Worm (Caenorhabditis elegans) whole organism, L3 larva: ENCODE results near the gene C43C3.4.
"Not testable (repeated sequence)": the region's sequence is repeated elsewhere in the genome, so short reads cannot be mapped to it uniquely, and the experiment has no call there.

ENCODE experiments used
- ceh-28 ChIP-seq: fragments of 150-350 bp; optimal IDR thresholded peaks from 2 replicates; lab custom pipeline; 2014; ENCODE audit warnings: missing biosample characterization, missing genetic modification reagents, missing genetic modification characterization
- ceh-9 ChIP-seq: sonication (generic microtip); optimal IDR thresholded peaks from 2 replicates; lab custom pipeline; 2018; ENCODE audit warnings: missing biosample characterization, missing genetic modification characterization
- daf-12 ChIP-seq: fragments of 150-350 bp; optimal IDR thresholded peaks from 2 replicates; lab custom pipeline; 2014; ENCODE audit warnings: missing biosample characterization, missing genetic modification reagents, missing genetic modification characterization
- egl-5 ChIP-seq: fragments of 150-350 bp; optimal IDR thresholded peaks from 2 replicates; lab custom pipeline; 2017; ENCODE audit warnings: missing biosample characterization, missing genetic modification reagents, missing genetic modification characterization, inconsistent platforms
- elt-2 ChIP-seq: sonication (generic microtip); optimal IDR thresholded peaks from 2 replicates; lab custom pipeline; 2016; ENCODE audit warnings: missing genetic modification reagents, mild to moderate bottlenecking, missing genetic modification characterization, missing compliant biosample characterization
- elt-3 ChIP-seq, 3 experiments: fragments of 150-350 bp in 1 of 3; sonication (generic microtip) in 2 of 3; optimal IDR thresholded peaks; 2 replicates in 2 of 3; 4 replicates in 1 of 3; lab custom pipeline; 2014 to 2017; ENCODE audit warnings: missing biosample characterization in 3 of 3, missing genetic modification characterization in 3 of 3
- eor-1 ChIP-seq, 2 experiments: fragments of 150-350 bp; optimal IDR thresholded peaks; 2 replicates each; lab custom pipeline; 2014 to 2018; ENCODE audit warnings: missing biosample characterization in 2 of 2, missing genetic modification characterization in 2 of 2
- fkh-2 ChIP-seq: fragments of 150-350 bp; optimal IDR thresholded peaks from 2 replicates; lab custom pipeline; 2014; ENCODE audit warnings: missing biosample characterization, missing genetic modification reagents, missing genetic modification characterization
- fos-1 ChIP-seq: fragments of 150-350 bp; optimal IDR thresholded peaks from 2 replicates; lab custom pipeline; 2014; ENCODE audit warnings: missing biosample characterization, missing genetic modification characterization
- jun-1 ChIP-seq: fragments of 150-350 bp; optimal IDR thresholded peaks from 2 replicates; lab custom pipeline; 2014; ENCODE audit warnings: missing biosample characterization, missing genetic modification reagents, missing genetic modification characterization
- lin-15B ChIP-seq: fragments of 150-350 bp; optimal IDR thresholded peaks from 2 replicates; lab custom pipeline; 2014; ENCODE audit warnings: missing biosample characterization, missing genetic modification characterization
- lin-39 ChIP-seq: fragments of 150-350 bp; optimal IDR thresholded peaks from 2 replicates; lab custom pipeline; 2018; ENCODE audit warnings: missing biosample characterization, missing genetic modification reagents, missing genetic modification characterization
- mdl-1 ChIP-seq: fragments of 150-350 bp; optimal IDR thresholded peaks from 2 replicates; lab custom pipeline; 2014; ENCODE audit warnings: missing biosample characterization, missing genetic modification characterization
- nfya-1 ChIP-seq: sonication (generic microtip); optimal IDR thresholded peaks from 2 replicates; lab custom pipeline; 2017; ENCODE audit warnings: missing genetic modification characterization, mild to moderate bottlenecking, missing compliant biosample characterization, antibody characterized with exemption, moderate library complexity; ENCODE audit not compliant: insufficient read depth
- nhr-23 ChIP-seq: fragments of 150-350 bp; optimal IDR thresholded peaks from 2 replicates; lab custom pipeline; 2014; ENCODE audit warnings: missing biosample characterization, missing genetic modification reagents, missing genetic modification characterization
- nhr-237 ChIP-seq: fragments of 150-350 bp; optimal IDR thresholded peaks from 2 replicates; lab custom pipeline; 2014; ENCODE audit warnings: missing biosample characterization, missing genetic modification characterization
- nhr-43 ChIP-seq: sonication (generic microtip); optimal IDR thresholded peaks from 2 replicates; lab custom pipeline; 2016; ENCODE audit warnings: mild to moderate bottlenecking, missing genetic modification characterization, missing compliant biosample characterization; ENCODE audit not compliant: poor library complexity, severe bottlenecking
- nhr-67 ChIP-seq: fragments of 150-350 bp; optimal IDR thresholded peaks from 2 replicates; lab custom pipeline; 2014; ENCODE audit warnings: missing biosample characterization, missing genetic modification characterization
- nhr-76 ChIP-seq: fragments of 150-350 bp; sonication (generic microtip); optimal IDR thresholded peaks from 5 replicates; lab custom pipeline; 2014; ENCODE audit warnings: missing biosample characterization, missing genetic modification characterization
- nhr-77 ChIP-seq: fragments of 150-350 bp; optimal IDR thresholded peaks from 2 replicates; lab custom pipeline; 2014; ENCODE audit warnings: missing biosample characterization, missing genetic modification characterization
- pqm-1 ChIP-seq: fragments of 150-350 bp; optimal IDR thresholded peaks from 2 replicates; lab custom pipeline; 2017; ENCODE audit warnings: missing biosample characterization, missing genetic modification characterization, inconsistent platforms
- skn-1 ChIP-seq: fragments of 150-350 bp; optimal IDR thresholded peaks from 2 replicates; lab custom pipeline; 2014; ENCODE audit warnings: missing biosample characterization, missing genetic modification characterization
- snpc-4 ChIP-seq: fragments of 150-350 bp; optimal IDR thresholded peaks from 2 replicates; lab custom pipeline; 2014; ENCODE audit warnings: missing biosample characterization, missing genetic modification characterization
- zag-1 ChIP-seq: fragments of 150-350 bp; optimal IDR thresholded peaks from 2 replicates; lab custom pipeline; 2014; ENCODE audit warnings: missing biosample characterization, missing genetic modification characterization

The C43C3.4 gene

ce11 chrX:9637137-9637536 is 37.6 kb downstream of the C43C3.4 start:
- TF ChIP-seq egl-5 (tag; lab: Kevin White, UChicago) (peak; percentile 44), nhr-237 (tag; lab: Kevin White, UChicago) (no peak), elt-2 (tag; lab: Kevin White, UChicago) (no peak), lin-39 (tag; lab: Kevin White, UChicago) (peak; percentile 26), nhr-76 (tag; lab: Kevin White, UChicago) (no peak), nhr-23 (tag; lab: Kevin White, UChicago) (peak; percentile 39)

DNA sequence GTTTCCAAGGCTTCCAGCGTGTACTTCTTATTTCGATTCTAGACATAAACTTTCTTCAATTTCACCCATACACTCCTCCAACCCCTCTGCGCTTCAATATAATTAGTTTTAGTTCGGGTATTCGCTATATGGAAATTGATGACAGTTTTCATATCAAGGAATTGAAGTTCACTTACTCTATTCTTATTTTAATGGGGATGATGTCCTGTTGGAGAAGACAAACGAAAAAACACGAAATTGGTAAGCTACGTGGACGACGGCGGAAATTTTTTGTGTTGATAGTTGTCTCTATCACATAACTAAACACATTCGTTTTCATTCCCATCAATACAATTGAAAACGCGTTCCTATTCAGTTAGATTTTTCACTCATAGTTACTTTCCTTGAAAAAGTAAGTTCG is 39.3 kb downstream of the C43C3.4 start, which contains the start of gene F34H10.5:
TSS of gene F34H10.5 (plus strand) at position 301 of the 400 bp plus-strand sequence.
- TF ChIP-seq pqm-1 (tag; lab: Kevin White, UChicago) (no peak), elt-2 (tag; lab: Kevin White, UChicago) (no peak), lin-15B (tag; lab: Kevin White, UChicago) (no peak), skn-1 (tag; lab: Kevin White, UChicago) (no peak), nhr-67 (tag; lab: Kevin White, UChicago) (no peak)

- TF ChIP-seq ceh-9 (no peak), nhr-237 (tag; lab: Kevin White, UChicago) (no peak), lin-39 (tag; lab: Kevin White, UChicago) (no peak), ceh-28 (tag; lab: Kevin White, UChicago) (no peak), mdl-1 (tag; lab: Kevin White, UChicago) (no peak), elt-3 (tag; optimal IDR thresholded peaks at IDR 0.05; lab: Kevin White, UChicago) (no peak), eor-1 (tag; optimal IDR thresholded peaks at IDR 0.05; lab: Kevin White, UChicago) (no peak), jun-1 (tag; lab: Kevin White, UChicago) (no peak), nhr-67 (tag; lab: Kevin White, UChicago) (no peak), fos-1 (tag; lab: Kevin White, UChicago) (no peak), nhr-43 (tag; lab: Kevin White, UChicago) (no peak)
These were observed 39.8 kb downstream of the C43C3.4 start, which contains the start of gene F34H10.3 for ce11 chrX:9634925-9635324. F34H10.3 (minus strand) TSS chrX:9635025.

- no peak for TF ChIP-seq eor-1 (tag; optimal IDR thresholded peaks at IDR 0.05; lab: Kevin White, UChicago)
- no peak for TF ChIP-seq daf-12 (tag; lab: Kevin White, UChicago)
- TF ChIP-seq fkh-2 (tag; lab: Kevin White, UChicago), result no peak
- no peak for TF ChIP-seq jun-1 (tag; lab: Kevin White, UChicago)
- no peak for TF ChIP-seq zag-1 (tag; lab: Kevin White, UChicago)
- no peak for TF ChIP-seq elt-3 (tag; optimal IDR thresholded peaks at IDR 0.05; lab: Kevin White, UChicago)
These were observed 45.1 kb downstream of the C43C3.4 start for ce11 chrX:9629552-9629951.

- not testable (repeated sequence) for TF ChIP-seq nfya-1, snpc-4, nhr-77 (tag; lab: Kevin White, UChicago)
These were observed 48.9 kb downstream of the C43C3.4 start, which contains the start of gene F34H10.1 for ce11 chrX:9625824-9626223. F34H10.1 (plus strand) TSS chrX:9626124.
